Worm (Caenorhabditis elegans): ENCODE measurements around the gene fipr-4.

fipr-4 gene

DNA sequence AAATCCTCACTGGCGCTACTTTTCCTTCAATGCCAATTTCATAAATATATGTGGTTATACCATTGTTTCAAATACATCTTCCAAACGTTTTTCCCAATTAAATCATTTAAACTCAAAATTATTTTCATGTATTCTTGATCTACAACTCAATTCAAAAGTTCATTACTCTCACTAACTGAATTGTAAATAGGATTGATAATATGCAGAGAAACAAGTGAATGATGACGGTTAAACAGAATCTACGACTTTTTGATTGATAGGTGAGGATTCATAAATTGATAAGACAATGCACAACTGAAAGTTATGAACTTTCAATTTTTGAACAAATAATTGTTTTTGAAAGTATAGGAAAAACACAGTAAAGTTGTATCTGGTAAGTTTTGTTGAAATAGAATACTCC is 37.0 kb downstream of the fipr-4 start:
- TF ChIP-seq sox-2 (GFP tag; IDR thresholded peaks at IDR 0.05): no peak
- TF ChIP-seq unc-42 (tag; optimal IDR thresholded peaks at IDR 0.05): no peak
- TF ChIP-seq ceh-6 (GFP tag; optimal IDR thresholded peaks at IDR 0.05): no peak
- TF ChIP-seq elt-2 (tag; optimal IDR thresholded peaks at IDR 0.05): no peak

DNA sequence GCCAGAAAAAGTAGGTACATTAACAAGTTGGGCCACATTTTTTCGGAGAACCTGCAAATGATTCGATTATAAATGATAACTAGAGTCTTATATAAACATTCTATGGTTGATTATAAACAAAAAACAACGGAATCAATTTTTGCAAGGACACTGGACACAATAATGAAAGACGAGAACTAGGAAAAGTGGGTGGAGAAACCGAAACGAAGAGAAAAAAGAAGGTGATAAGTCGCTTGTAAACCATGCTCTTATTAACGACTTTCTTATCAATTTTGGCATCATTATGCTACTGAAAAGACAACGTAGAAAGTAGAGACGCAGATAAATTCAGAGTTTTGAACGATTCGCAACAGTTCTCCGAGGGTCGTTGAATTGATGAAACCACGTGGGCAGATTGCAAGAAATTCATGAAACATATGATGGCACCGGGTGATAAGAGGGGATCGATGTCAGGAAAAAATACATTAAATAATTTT is 38.1 kb downstream of the fipr-4 start, which contains the start of gene ZK856.5:
Gene ZK856.5 (minus strand): TSS at position 51 of the 476 bp plus-strand sequence.
- TF ChIP-seq elt-2 (tag; optimal IDR thresholded peaks at IDR 0.05): peak; percentile 44
- TF ChIP-seq tbx-7 (tag; optimal IDR thresholded peaks at IDR 0.05): no peak

DNA sequence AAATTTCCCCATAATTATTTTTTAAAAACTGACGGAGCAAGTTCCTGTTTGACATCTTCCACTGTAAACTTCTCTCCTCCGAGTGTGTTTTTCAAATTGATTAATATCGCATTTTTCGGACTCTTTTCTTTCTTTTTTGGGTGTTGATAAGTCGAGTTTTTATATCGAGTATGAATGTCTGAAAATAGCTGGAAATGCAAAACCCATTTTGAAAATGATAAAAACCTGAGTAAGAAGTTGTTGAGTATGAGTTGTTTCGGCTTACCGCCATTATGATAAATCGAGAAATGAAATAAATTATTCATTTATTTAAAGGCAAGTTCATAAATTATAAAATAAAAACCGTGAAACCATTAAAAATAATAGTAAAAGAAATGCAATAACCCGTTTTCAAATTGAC is 42.5 kb downstream of the fipr-4 start, which contains the start of gene ZK856.18:
Gene ZK856.18 (minus strand): TSS at position 289 of the 400 bp plus-strand sequence.
- TF ChIP-seq pha-4 (tag; optimal IDR thresholded peaks at IDR 0.05): no peak
- no peak for TF ChIP-seq pros-1 (tag; optimal IDR thresholded peaks at IDR 0.05)
- no peak for TF ChIP-seq syd-9 (tag; optimal IDR thresholded peaks at IDR 0.05)
- TF ChIP-seq che-1 (tag; optimal IDR thresholded peaks at IDR 0.05): no peak
- no peak for TF ChIP-seq ceh-2 (tag; optimal IDR thresholded peaks at IDR 0.05)
- no peak for TF ChIP-seq T23F11.4 (GFP tag; optimal IDR thresholded peaks at IDR 0.05)
- TF ChIP-seq ama-1 (optimal IDR thresholded peaks at IDR 0.05): no peak
- TF ChIP-seq ref-2 (tag; optimal IDR thresholded peaks at IDR 0.05): no peak
- no peak for TF ChIP-seq madf-2 (tag; optimal IDR thresholded peaks at IDR 0.05)
- no peak for TF ChIP-seq nhr-11 (tag; optimal IDR thresholded peaks at IDR 0.05)
- no peak for TF ChIP-seq ceh-31 (tag; optimal IDR thresholded peaks at IDR 0.05)

DNA sequence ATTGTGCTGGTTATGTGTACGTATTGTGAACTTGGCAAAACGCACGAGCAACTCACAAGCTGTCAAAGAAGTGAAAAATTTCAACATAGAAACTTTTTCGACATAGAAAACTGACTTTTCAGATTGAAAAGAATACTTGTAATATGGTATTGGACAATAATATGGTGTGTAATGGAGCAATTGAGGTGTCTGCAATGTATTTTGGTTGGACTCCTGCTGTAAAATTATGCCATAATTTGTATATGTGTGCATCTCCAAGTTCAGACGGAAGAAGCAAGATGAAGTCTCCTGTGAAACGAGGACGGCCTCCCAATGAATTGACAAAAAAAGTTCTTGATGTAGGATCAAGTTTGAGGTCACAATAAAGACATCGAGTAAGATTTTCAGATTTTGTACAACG is 44.5 kb downstream of the fipr-4 start:
- TF ChIP-seq sdc-2 (tag; optimal IDR thresholded peaks at IDR 0.05): no peak
- no peak for TF ChIP-seq unc-42 (tag; optimal IDR thresholded peaks at IDR 0.05)
- no peak for TF ChIP-seq ahr-1 (tag; optimal IDR thresholded peaks at IDR 0.05)
- no peak for TF ChIP-seq npax-4 (tag; optimal IDR thresholded peaks at IDR 0.05)
- no peak for TF ChIP-seq fax-1 (tag; optimal IDR thresholded peaks at IDR 0.05)
- no peak for TF ChIP-seq ceh-6 (GFP tag; optimal IDR thresholded peaks at IDR 0.05)
- TF ChIP-seq fkh-10 (GFP tag; optimal IDR thresholded peaks at IDR 0.05): no peak

DNA sequence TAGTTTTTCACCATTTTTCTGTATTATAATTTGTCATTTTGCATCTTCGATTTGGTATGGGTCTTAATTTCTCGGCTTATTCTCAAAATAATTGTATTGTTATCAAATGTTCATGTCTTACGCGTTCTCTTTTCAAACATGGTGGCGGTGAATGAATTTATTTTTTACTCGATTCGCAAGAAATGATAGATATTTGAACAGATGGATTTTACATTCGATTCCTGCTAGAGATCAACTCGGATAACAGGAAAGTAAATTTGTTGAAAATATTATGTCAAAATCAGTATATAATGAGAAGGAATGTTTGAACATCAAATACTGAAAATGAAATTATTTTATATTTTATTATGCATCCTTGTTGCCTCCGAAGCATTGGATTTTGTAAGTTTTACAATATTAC is 45.3 kb downstream of the fipr-4 start, which contains the start of gene ZK856.4:
Gene ZK856.4 (plus strand): TSS at position 301 of the 400 bp plus-strand sequence.
- TF ChIP-seq sox-4 (tag; optimal IDR thresholded peaks at IDR 0.05) (no peak), tbx-7 (tag; optimal IDR thresholded peaks at IDR 0.05) (no peak), syd-9 (tag; optimal IDR thresholded peaks at IDR 0.05) (no peak)

DNA sequence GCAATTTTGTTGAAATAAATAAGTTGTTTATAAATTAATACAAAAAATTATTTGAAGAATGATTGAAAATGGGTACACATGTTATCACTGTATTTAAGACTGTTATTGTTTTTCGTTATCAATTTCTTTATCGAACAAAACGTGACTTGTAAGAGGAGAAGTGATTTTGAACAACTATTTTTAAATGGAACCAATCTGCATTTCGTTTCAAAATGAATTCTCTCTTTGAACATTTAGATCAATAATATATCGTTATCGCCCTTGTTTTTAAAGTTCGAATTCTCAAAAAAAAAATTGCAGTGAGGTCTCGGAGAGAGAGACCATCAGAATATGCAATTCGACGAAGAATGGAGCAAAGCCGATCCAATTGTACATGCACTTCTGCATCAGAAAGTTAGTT is 49.0 kb downstream of the fipr-4 start, which contains the start of gene cul-5:
Gene cul-5 (plus strand): TSS at position 301 of the 400 bp plus-strand sequence.
- peak; percentile 11 for TF ChIP-seq elt-2 (tag; optimal IDR thresholded peaks at IDR 0.05)
- no peak for TF ChIP-seq ceh-18 (tag; optimal IDR thresholded peaks at IDR 0.05)

DNA sequence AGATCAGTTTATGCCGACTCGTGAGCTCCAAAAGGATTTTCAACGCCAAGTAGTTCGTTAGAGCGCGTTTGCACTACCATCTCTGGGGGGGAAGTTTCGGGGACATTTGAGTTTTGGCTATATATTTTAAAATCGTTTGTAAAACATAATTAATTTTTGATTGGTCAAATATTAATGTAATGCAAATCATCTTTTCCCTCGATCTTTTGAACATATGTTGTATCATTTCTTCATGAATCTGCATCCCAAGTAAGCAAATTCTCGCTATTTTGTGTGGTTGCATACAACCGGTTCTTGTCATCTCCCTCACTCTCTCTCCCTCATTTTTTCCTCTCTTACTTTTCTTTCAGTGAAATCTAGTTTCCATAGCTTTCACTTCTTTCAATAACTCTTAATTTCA is 50.1 kb downstream of the fipr-4 start:
- TF ChIP-seq che-1 (tag; optimal IDR thresholded peaks at IDR 0.05) (no peak), elt-2 (tag; optimal IDR thresholded peaks at IDR 0.05) (peak; percentile 54), eyg-1 (tag; optimal IDR thresholded peaks at IDR 0.05) (no peak), ceh-19 (GFP tag; optimal IDR thresholded peaks at IDR 0.05) (no peak), ceh-31 (tag; optimal IDR thresholded peaks at IDR 0.05) (peak; percentile 94), ceh-34 (tag; optimal IDR thresholded peaks at IDR 0.05) (peak; percentile 67), ceh-2 (tag; optimal IDR thresholded peaks at IDR 0.05) (peak; percentile 63), ets-4 (tag; optimal IDR thresholded peaks at IDR 0.05) (peak; percentile 73), ceh-18 (tag; optimal IDR thresholded peaks at IDR 0.05) (peak; percentile 54), dve-1 (tag; optimal IDR thresholded peaks at IDR 0.05) (no peak), ceh-14 (tag; optimal IDR thresholded peaks at IDR 0.05) (peak; percentile 79), hlh-8 (tag; optimal IDR thresholded peaks at IDR 0.05) (peak; percentile 52), zip-5 (tag; optimal IDR thresholded peaks at IDR 0.05) (peak; percentile 52), C08G9.2 (tag; optimal IDR thresholded peaks at IDR 0.05) (peak; percentile 77), rnt-1 (tag; optimal IDR thresholded peaks at IDR 0.05) (peak; percentile 22), ahr-1 (tag; optimal IDR thresholded peaks at IDR 0.05) (peak; percentile 49), unc-86 (tag; optimal IDR thresholded peaks at IDR 0.05) (no peak), gmeb-2 (tag; optimal IDR thresholded peaks at IDR 0.05) (no peak), ref-2 (tag; optimal IDR thresholded peaks at IDR 0.05) (peak; percentile 85), pha-2 (tag; optimal IDR thresholded peaks at IDR 0.05) (no peak), fax-1 (tag; optimal IDR thresholded peaks at IDR 0.05) (peak; percentile 39), unc-42 (tag; optimal IDR thresholded peaks at IDR 0.05) (peak; percentile 19), F13H6.1 (tag; optimal IDR thresholded peaks at IDR 0.05) (peak; percentile 67), tbx-7 (tag; optimal IDR thresholded peaks at IDR 0.05) (peak; percentile 71), nfya-1 (tag; optimal IDR thresholded peaks at IDR 0.05) (peak; percentile 31), ceh-48 (tag; optimal IDR thresholded peaks at IDR 0.05) (peak; percentile 37), npax-4 (tag; optimal IDR thresholded peaks at IDR 0.05) (no peak)
